Worm (Caenorhabditis elegans) whole organism, L2 larva: ENCODE results near the gene acr-14.
A peak's percentile ranks its signal among the peaks of the same experiment; 100 is the strongest.

Experiments
- C34F6.9 ChIP-seq: fragments of 150-350 bp; optimal IDR thresholded peaks from 2 replicates; lab custom pipeline; 2014; ENCODE audit warnings: missing biosample characterization, missing genetic modification characterization
- F13H6.1 ChIP-seq: sonication (generic microtip); optimal IDR thresholded peaks from 2 replicates; lab custom pipeline; 2016; ENCODE audit warnings: missing genetic modification characterization, missing compliant biosample characterization
- R02D3.7 ChIP-seq: fragments of 150-350 bp; optimal IDR thresholded peaks from 2 replicates; lab custom pipeline; 2014; ENCODE audit warnings: missing biosample characterization, missing genetic modification characterization
- Y55F3AM.14 ChIP-seq: fragments of 200-800 bp; sonication (Bioruptor generic); optimal IDR thresholded peaks from 2 replicates; lab custom pipeline; 2018; ENCODE audit warnings: mild to moderate bottlenecking, missing genetic modification characterization, missing compliant biosample characterization
- aly-2 ChIP-seq: fragments of 150-350 bp; optimal IDR thresholded peaks from 2 replicates; lab custom pipeline; 2014; ENCODE audit warnings: missing biosample characterization, missing genetic modification characterization
- crh-2 ChIP-seq: sonication (generic microtip); optimal IDR thresholded peaks from 2 replicates; lab custom pipeline; 2017; ENCODE audit warnings: missing biosample characterization, missing genetic modification characterization
- elt-1 ChIP-seq: fragments of 150-350 bp; optimal IDR thresholded peaks from 2 replicates; lab custom pipeline; 2014; ENCODE audit warnings: missing biosample characterization, missing genetic modification characterization
- elt-3 ChIP-seq: sonication (generic microtip); optimal IDR thresholded peaks from 2 replicates; lab custom pipeline; 2017; ENCODE audit warnings: missing biosample characterization, missing genetic modification characterization
- fos-1 ChIP-seq: fragments of 150-350 bp; optimal IDR thresholded peaks from 2 replicates; lab custom pipeline; 2014; ENCODE audit warnings: missing biosample characterization, missing genetic modification characterization
- gmeb-1 ChIP-seq: fragments of 150-350 bp; optimal IDR thresholded peaks from 2 replicates; lab custom pipeline; 2014; ENCODE audit warnings: missing biosample characterization, missing genetic modification characterization
- lin-11 ChIP-seq: fragments of 150-350 bp; sonication (generic microtip); optimal IDR thresholded peaks from 2 replicates; lab custom pipeline; 2014; ENCODE audit warnings: missing biosample characterization, missing genetic modification characterization, inconsistent platforms, mixed read lengths
- lin-13 ChIP-seq: fragments of 150-350 bp; optimal IDR thresholded peaks from 2 replicates; lab custom pipeline; 2014; ENCODE audit warnings: missing biosample characterization, missing genetic modification reagents, missing genetic modification characterization
- lin-39 ChIP-seq: fragments of 150-350 bp; optimal IDR thresholded peaks from 2 replicates; lab custom pipeline; 2014; ENCODE audit warnings: missing biosample characterization, missing genetic modification reagents, missing genetic modification characterization
- lsy-2 ChIP-seq, 2 experiments: fragments of 150-350 bp in 1 of 2; sonication (generic microtip) in 1 of 2; optimal IDR thresholded peaks; 2 replicates each; lab custom pipeline; 2014 to 2017; ENCODE audit warnings: missing biosample characterization in 2 of 2, missing genetic modification characterization in 2 of 2
- mab-5 ChIP-seq: fragments of 150-350 bp; optimal IDR thresholded peaks from 2 replicates; lab custom pipeline; 2014; ENCODE audit warnings: missing biosample characterization, missing genetic modification characterization
- mbf-1 ChIP-seq: sonication (generic microtip); optimal IDR thresholded peaks from 2 replicates; lab custom pipeline; 2017; ENCODE audit warnings: missing biosample characterization, missing genetic modification characterization
- nhr-10 ChIP-seq: sonication (generic microtip); optimal IDR thresholded peaks from 2 replicates; lab custom pipeline; 2017; ENCODE audit warnings: missing biosample characterization, missing genetic modification characterization
- nhr-12 ChIP-seq: fragments of 150-350 bp; optimal IDR thresholded peaks from 2 replicates; lab custom pipeline; 2014; ENCODE audit warnings: missing biosample characterization, missing genetic modification characterization
- nhr-129 ChIP-seq: fragments of 150-350 bp; optimal IDR thresholded peaks from 2 replicates; lab custom pipeline; 2014; ENCODE audit warnings: missing biosample characterization, missing genetic modification characterization
- nhr-21 ChIP-seq: fragments of 150-350 bp; optimal IDR thresholded peaks from 2 replicates; lab custom pipeline; 2014; ENCODE audit warnings: missing biosample characterization, missing genetic modification characterization
- nhr-23 ChIP-seq: fragments of 150-350 bp; optimal IDR thresholded peaks from 2 replicates; lab custom pipeline; 2014; ENCODE audit warnings: missing biosample characterization, missing genetic modification reagents, missing genetic modification characterization
- nhr-77 ChIP-seq: fragments of 150-350 bp; optimal IDR thresholded peaks from 2 replicates; lab custom pipeline; 2014; ENCODE audit warnings: missing biosample characterization, missing genetic modification characterization
- peb-1 ChIP-seq: fragments of 150-350 bp; optimal IDR thresholded peaks from 2 replicates; lab custom pipeline; 2014; ENCODE audit warnings: missing biosample characterization, missing genetic modification characterization
- skn-1 ChIP-seq: sonication (generic microtip); optimal IDR thresholded peaks from 2 replicates; lab custom pipeline; 2017; ENCODE audit warnings: missing biosample characterization, missing genetic modification characterization
- sma-3 ChIP-seq: sonication (generic microtip); optimal IDR thresholded peaks from 2 replicates; lab custom pipeline; 2016; ENCODE audit warnings: missing genetic modification reagents, missing genetic modification characterization, missing compliant biosample characterization
- sma-9 ChIP-seq, 2 experiments: fragments of 150-350 bp in 1 of 2; sonication (generic microtip) in 1 of 2; optimal IDR thresholded peaks; 2 replicates each; lab custom pipeline; 2014 to 2016; ENCODE audit warnings: missing genetic modification characterization in 2 of 2, mild to moderate bottlenecking in 1 of 2, missing biosample characterization in 1 of 2, missing compliant biosample characterization in 1 of 2, missing genetic modification reagents in 1 of 2, moderate library complexity in 1 of 2
- unc-39 ChIP-seq: fragments of 150-350 bp; optimal IDR thresholded peaks from 2 replicates; lab custom pipeline; 2014; ENCODE audit warnings: missing biosample characterization, missing genetic modification characterization
- unc-55 ChIP-seq: fragments of 150-350 bp; sonication (generic microtip); optimal IDR thresholded peaks from 3 replicates; lab custom pipeline; 2014; ENCODE audit warnings: missing biosample characterization, missing genetic modification reagents, missing genetic modification characterization
- unc-62 ChIP-seq: fragments of 150-350 bp; optimal IDR thresholded peaks from 2 replicates; lab custom pipeline; 2014; ENCODE audit warnings: missing biosample characterization, missing genetic modification reagents, missing genetic modification characterization
- zag-1 ChIP-seq: fragments of 150-350 bp; optimal IDR thresholded peaks from 2 replicates; lab custom pipeline; 2014; ENCODE audit warnings: missing biosample characterization, missing genetic modification characterization

The acr-14 gene

DNA sequence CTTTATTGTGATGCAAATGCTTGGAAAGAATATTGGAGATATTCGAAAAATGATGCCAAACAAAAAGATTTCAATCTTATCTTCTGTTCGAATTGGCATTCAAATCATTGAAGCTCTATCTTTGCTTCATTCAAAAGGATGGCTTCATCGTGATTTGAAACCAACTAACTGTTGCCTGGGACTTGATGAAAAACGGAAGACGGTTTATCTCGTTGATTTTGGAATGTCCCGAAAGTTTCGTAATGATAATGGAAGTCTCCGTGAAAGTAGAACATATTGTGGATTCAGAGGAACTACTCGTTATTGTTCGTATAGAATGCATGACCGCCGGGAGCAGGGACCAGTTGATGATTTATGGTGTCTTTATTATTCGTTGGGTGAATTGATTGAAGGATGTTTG, 2.8 kb downstream of the acr-14 start:
- TF ChIP-seq sma-3 (GFP tag; lab: Kevin White, UChicago) (no peak), lin-39 (no peak), fos-1 (tag; lab: Kevin White, UChicago) (no peak), skn-1 (tag; lab: Kevin White, UChicago) (no peak), mbf-1 (no peak), lin-11 (no peak), sma-9 (GFP tag; optimal IDR thresholded peaks at IDR 0.05; lab: Kevin White, UChicago) (no peak), sma-9 (tag; optimal IDR thresholded peaks at IDR 0.05; lab: Kevin White, UChicago) (no peak), nhr-12 (tag; lab: Kevin White, UChicago) (no peak)
- TF ChIP-seq, all 48 proteins: peak for 0

DNA sequence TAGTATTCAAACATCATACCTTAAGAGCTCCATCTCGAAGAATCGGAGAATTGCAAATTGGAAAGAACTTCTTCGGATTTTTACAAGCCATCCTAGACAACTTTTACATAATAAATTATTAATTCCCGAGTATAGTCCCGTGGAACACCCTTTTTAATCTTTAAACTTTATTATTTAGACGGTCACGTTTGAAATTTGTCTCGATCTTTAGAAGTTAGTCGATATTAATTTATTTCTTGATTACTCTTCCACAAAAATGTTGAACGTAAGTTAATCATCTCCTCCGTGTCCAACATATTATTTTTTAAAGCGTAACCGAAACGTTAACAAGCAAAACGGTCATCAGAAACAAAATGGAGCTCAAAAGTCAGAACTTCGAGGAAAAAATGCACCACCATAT, 3.5 kb downstream of the acr-14 start, which contains the start of the genes decr-1.3 and T05C12.1:
Gene decr-1.3, minus strand, starts transcription at position 101 of the 400 bp plus-strand sequence.
Gene T05C12.1, plus strand, starts transcription at position 232 of the 400 bp plus-strand sequence.
- no peak for TF ChIP-seq unc-55 (GFP tag; lab: Kevin White, UChicago)
- no peak for TF ChIP-seq mbf-1

DNA sequence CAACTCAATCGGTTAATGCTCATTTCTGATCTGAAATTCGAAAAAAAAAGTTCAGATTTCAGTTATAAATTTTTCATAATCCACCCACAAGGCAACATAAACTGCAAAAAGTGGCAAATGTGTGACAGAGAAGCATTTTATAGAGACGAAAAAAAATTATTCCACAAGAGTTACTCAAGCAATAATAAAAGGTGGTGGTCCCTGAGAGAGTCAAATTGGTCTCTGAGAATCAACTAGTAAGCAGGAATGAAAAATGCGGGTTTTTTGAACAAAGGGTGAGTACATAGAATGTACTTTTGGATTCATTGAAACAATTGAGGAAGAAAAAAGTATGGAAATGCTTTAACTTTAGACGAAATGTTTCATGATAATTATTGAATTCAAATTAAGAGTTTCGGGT, 6.6 kb downstream of the acr-14 start, which contains the start of gene T05C12.11:
Gene T05C12.11, minus strand, starts transcription at position 101 of the 400 bp plus-strand sequence.
- TF ChIP-seq elt-3 (tag; lab: Kevin White, UChicago) = no peak
- TF ChIP-seq nhr-23 (tag; lab: Kevin White, UChicago) = no peak
- TF ChIP-seq nhr-10 (tag; lab: Kevin White, UChicago) = no peak
- no peak for TF ChIP-seq R02D3.7 (tag; lab: Kevin White, UChicago)
- TF ChIP-seq lsy-2 (tag; optimal IDR thresholded peaks at IDR 0.05; lab: Kevin White, UChicago) = no peak
- no peak for TF ChIP-seq Y55F3AM.14 (GFP tag; lab: Kevin White, UChicago)
- no peak for TF ChIP-seq elt-1 (tag; lab: Kevin White, UChicago)
- no peak for TF ChIP-seq gmeb-1 (tag; lab: Kevin White, UChicago)
- no peak for TF ChIP-seq unc-62 (GFP tag; lab: Kevin White, UChicago)
- no peak for TF ChIP-seq mab-5 (tag; lab: Kevin White, UChicago)
- no peak for TF ChIP-seq unc-55 (GFP tag; lab: Kevin White, UChicago)
- no peak for TF ChIP-seq F13H6.1 (tag; lab: Kevin White, UChicago)

DNA sequence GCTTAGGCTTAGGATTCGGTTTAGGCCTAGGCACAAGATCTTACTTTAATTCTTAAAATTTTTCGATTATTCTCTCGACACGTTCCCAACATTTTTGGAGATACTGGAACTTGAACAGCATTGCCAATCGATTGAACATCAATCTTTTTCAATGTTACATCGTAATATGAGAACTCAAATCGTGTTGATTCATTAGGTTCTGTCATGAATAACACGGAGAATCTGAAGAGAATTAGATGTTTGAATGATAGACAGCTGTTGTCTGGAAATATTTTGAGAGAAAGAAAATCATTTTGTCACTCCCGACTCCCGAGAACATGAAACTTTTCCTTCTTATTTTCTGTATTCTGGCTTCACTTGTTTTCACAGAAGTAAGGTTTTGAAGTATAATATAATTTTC, 7.7 kb downstream of the acr-14 start, which contains the start of gene T05C12.15:
Gene T05C12.15, plus strand, starts transcription at position 301 of the 400 bp plus-strand sequence.
- TF ChIP-seq zag-1 (tag; lab: Kevin White, UChicago) = no peak
- no peak for TF ChIP-seq Y55F3AM.14 (GFP tag; lab: Kevin White, UChicago)
- TF ChIP-seq aly-2 = no peak
- no peak for TF ChIP-seq F13H6.1 (tag; lab: Kevin White, UChicago)
- no peak for TF ChIP-seq R02D3.7 (tag; lab: Kevin White, UChicago)
- no peak for TF ChIP-seq skn-1 (tag; lab: Kevin White, UChicago)
- no peak for TF ChIP-seq sma-3 (GFP tag; lab: Kevin White, UChicago)
- TF ChIP-seq nhr-21 (tag; lab: Kevin White, UChicago) = no peak

DNA sequence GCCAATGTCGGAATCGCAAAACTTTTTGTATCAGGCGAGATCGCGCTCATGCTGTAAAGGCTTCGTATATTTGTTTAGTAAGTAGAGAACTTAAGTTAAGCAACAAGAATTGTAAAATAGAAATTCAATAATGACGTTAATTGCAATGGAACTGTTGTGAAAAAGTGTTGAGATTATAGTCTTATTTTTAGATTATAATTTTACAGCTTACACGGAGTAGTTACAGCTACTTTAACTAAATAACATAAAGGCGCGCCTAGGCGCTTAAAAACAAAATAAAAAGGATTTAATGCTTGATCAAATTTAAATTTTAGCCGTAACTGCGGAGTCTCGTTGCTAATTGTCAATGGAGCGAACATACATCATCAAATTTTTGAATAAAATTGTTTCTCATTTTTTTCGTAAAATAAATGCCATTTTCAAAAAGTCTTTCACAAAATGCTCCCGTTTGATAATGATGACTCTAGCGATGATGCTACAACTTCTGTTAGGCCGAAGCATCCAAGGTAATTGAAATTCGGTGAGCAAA, 14.8 kb downstream of the acr-14 start, which contains the start of the genes emb-27 and rrf-3:
Gene emb-27, minus strand, starts transcription at position 51 of the 529 bp plus-strand sequence.
Gene rrf-3, plus strand, starts transcription at position 346 of the 529 bp plus-strand sequence.
- peak; percentile 49 for TF ChIP-seq nhr-129 (tag; lab: Kevin White, UChicago)
- TF ChIP-seq fos-1 (tag; lab: Kevin White, UChicago) = peak; percentile 22
- peak; percentile 92 for TF ChIP-seq C34F6.9 (tag; lab: Kevin White, UChicago)
- TF ChIP-seq lsy-2 (tag; optimal IDR thresholded peaks at IDR 0.05; lab: Kevin White, UChicago) = peak; percentile 15 to 78
- no peak for TF ChIP-seq Y55F3AM.14 (GFP tag; lab: Kevin White, UChicago)
- TF ChIP-seq peb-1 = no peak

DNA sequence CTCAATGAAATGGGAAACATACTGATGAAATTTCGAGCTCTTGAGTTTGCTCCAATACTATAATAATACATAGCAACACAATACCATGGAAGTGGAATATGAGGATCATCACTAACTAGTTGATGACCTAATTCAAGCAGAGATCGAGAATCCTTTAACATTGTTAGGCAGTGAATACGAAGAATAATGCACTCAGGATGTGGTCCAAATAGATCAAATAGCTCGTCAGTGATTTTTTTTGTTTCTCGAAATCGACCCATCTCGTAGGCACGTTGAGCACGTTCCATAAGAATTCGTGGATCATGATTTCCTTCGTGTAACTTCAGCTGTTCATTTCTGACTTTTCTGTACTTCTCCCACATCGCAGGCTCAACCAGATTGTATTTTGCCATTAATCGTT, 16.1 kb downstream of the acr-14 start:
- TF ChIP-seq fos-1 (tag; lab: Kevin White, UChicago) = no peak

DNA sequence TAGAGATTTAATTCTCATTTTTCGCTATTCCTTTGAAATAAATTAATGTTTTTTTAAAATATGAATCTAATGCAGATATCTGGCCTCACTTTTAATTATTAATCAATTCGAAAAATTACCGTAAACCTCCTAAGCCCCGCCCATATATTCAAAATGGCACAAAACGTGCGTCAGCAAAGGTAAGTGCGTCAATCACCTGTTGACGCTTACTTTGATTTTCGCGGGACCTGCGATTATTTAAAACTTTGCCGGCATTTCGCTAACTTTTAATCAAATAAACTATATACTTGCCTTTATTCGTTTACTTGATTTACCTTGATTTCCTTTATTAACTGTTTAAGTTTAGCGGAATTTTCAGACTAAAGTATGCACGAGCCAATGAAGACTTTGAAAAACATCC, 19.0 kb downstream of the acr-14 start, which contains the start of gene pch-2:
Gene pch-2, plus strand, starts transcription at position 359 of the 400 bp plus-strand sequence.
- no peak for TF ChIP-seq skn-1 (tag; lab: Kevin White, UChicago)
- TF ChIP-seq crh-2 (tag; lab: Kevin White, UChicago) = peak; percentile 41
- no peak for TF ChIP-seq unc-55 (GFP tag; lab: Kevin White, UChicago)
- no peak for TF ChIP-seq peb-1
- TF ChIP-seq nhr-21 (tag; lab: Kevin White, UChicago) = peak; percentile 14
- no peak for TF ChIP-seq lin-13 (GFP tag; lab: Kevin White, UChicago)
- TF ChIP-seq nhr-129 (tag; lab: Kevin White, UChicago) = peak; percentile 44
- TF ChIP-seq sma-3 (GFP tag; lab: Kevin White, UChicago) = no peak
- no peak for TF ChIP-seq unc-39
- TF ChIP-seq nhr-77 = no peak
- TF ChIP-seq fos-1 (tag; lab: Kevin White, UChicago) = peak; percentile 9
- peak; percentile 8 for TF ChIP-seq lin-11
- TF ChIP-seq gmeb-1 (tag; lab: Kevin White, UChicago) = peak; percentile 83
- peak; percentile 53 for TF ChIP-seq sma-9 (GFP tag; optimal IDR thresholded peaks at IDR 0.05; lab: Kevin White, UChicago)
- TF ChIP-seq sma-9 (tag; optimal IDR thresholded peaks at IDR 0.05; lab: Kevin White, UChicago) = no peak
- peak; percentile 47 for TF ChIP-seq C34F6.9 (tag; lab: Kevin White, UChicago)
- TF ChIP-seq nhr-23 (tag; lab: Kevin White, UChicago) = no peak
- TF ChIP-seq lsy-2 (tag; optimal IDR thresholded peaks at IDR 0.05; lab: Kevin White, UChicago) = peak; percentile 19 to 90
